Fruit fly (Drosophila melanogaster) whole organism, embryonic: ENCODE data around the gene Mrgn1.
A peak's percentile ranks its signal among the peaks of the same experiment; 100 is the strongest.

Experiments
- Abd-B ChIP-seq: fragments of 200-800 bp; sonication (Bioruptor generic); optimal IDR thresholded peaks from 2 replicates; lab custom pipeline; 2018; ENCODE audit warnings: missing biosample characterization, mild to moderate bottlenecking, missing genetic modification characterization, moderate library complexity
- Aef1 ChIP-seq: fragments of 200-800 bp; sonication (Bioruptor generic); IDR thresholded peaks from 3 replicates; pipeline ENCODE4 v1.3.6; 2022; ENCODE audit warnings: missing biosample characterization, missing genetic modification characterization
- Awh ChIP-seq: fragments of 200-800 bp; sonication (Bioruptor generic); IDR thresholded peaks from 2 replicates; pipeline ENCODE4, ENCODE4 v1.3.6; 2022; ENCODE audit warnings: missing biosample characterization, missing genetic modification characterization
- Bgb ChIP-seq: fragments of 200-800 bp; sonication (Bioruptor generic); IDR thresholded peaks from 2 replicates; pipeline ENCODE4 v1.3.6; 2022; ENCODE audit warnings: missing biosample characterization, missing genetic modification characterization; ENCODE audit not compliant: partially characterized antibody
- C15 ChIP-seq: fragments of 200-800 bp; sonication (Bioruptor generic); IDR thresholded peaks from 3 replicates; pipeline ENCODE4 v1.3.6; 2022; ENCODE audit warnings: missing biosample characterization, missing genetic modification characterization
- CG10147 ChIP-seq: fragments of 200-800 bp; sonication (Bioruptor generic); optimal IDR thresholded peaks from 2 replicates; lab custom pipeline; 2019; ENCODE audit warnings: missing biosample characterization, mild to moderate bottlenecking, missing genetic modification characterization, moderate library complexity
- CG10209 ChIP-seq: fragments of 200-800 bp; sonication (Bioruptor generic); optimal IDR thresholded peaks from 3 replicates; lab custom pipeline; 2017; ENCODE audit warnings: missing biosample characterization, mild to moderate bottlenecking, missing genetic modification characterization, missing genetic modification reagents
- CG10462 ChIP-seq: fragments of 200-800 bp; sonication (Bioruptor generic); optimal IDR thresholded peaks from 2 replicates; lab custom pipeline; 2016; ENCODE audit warnings: missing biosample characterization, missing genetic modification characterization
- CG11085 ChIP-seq: fragments of 200-800 bp; sonication (Bioruptor generic); IDR thresholded peaks from 2 replicates; pipeline ENCODE4 v1.3.6; 2022; ENCODE audit warnings: missing biosample characterization, missing genetic modification characterization
- CG11560 ChIP-seq: fragments of 200-800 bp; sonication (Bioruptor generic); IDR thresholded peaks from 3 replicates; pipeline ENCODE4 v1.3.6; 2022; ENCODE audit warnings: missing biosample characterization, missing genetic modification characterization
- CG11695 ChIP-seq: fragments of 200-800 bp; sonication (Bioruptor generic); IDR thresholded peaks from 3 replicates; pipeline ENCODE4 v1.3.6; 2022; ENCODE audit warnings: missing biosample characterization, missing genetic modification characterization
- CG12744 ChIP-seq: fragments of 200-800 bp; sonication (Bioruptor generic); optimal IDR thresholded peaks from 2 replicates; lab custom pipeline; 2016; ENCODE audit warnings: missing biosample characterization, missing genetic modification characterization
- CG14667 ChIP-seq: fragments of 200-800 bp; sonication (Bioruptor generic); IDR thresholded peaks from 2 replicates; pipeline ENCODE4 v1.3.6; 2022; ENCODE audit warnings: missing biosample characterization, missing genetic modification characterization
- CG14965 ChIP-seq: fragments of 200-800 bp; sonication (Bioruptor generic); optimal IDR thresholded peaks from 2 replicates; lab custom pipeline; 2016; ENCODE audit warnings: missing biosample characterization, missing genetic modification characterization, borderline replicate concordance
- CG16815 ChIP-seq: fragments of 200-800 bp; sonication (Bioruptor generic); optimal IDR thresholded peaks from 3 replicates; lab custom pipeline; 2017; ENCODE audit warnings: missing biosample characterization, mild to moderate bottlenecking, missing genetic modification characterization
- CG17328 ChIP-seq: fragments of 200-800 bp; sonication (Bioruptor generic); IDR thresholded peaks from 2 replicates; pipeline ENCODE4 v1.3.6; 2022; ENCODE audit warnings: missing biosample characterization, missing genetic modification characterization
- CG17829 ChIP-seq: fragments of 200-800 bp; optimal IDR thresholded peaks from 2 replicates; lab custom pipeline; 2019; ENCODE audit warnings: missing biosample characterization, mild to moderate bottlenecking, missing genetic modification characterization, moderate library complexity
- CG3065 ChIP-seq: fragments of 200-800 bp; sonication (Bioruptor generic); optimal IDR thresholded peaks from 2 replicates; lab custom pipeline; 2016; ENCODE audit warnings: missing biosample characterization, missing genetic modification characterization
- CG33557 ChIP-seq: fragments of 200-800 bp; sonication (Bioruptor generic); optimal IDR thresholded peaks from 2 replicates; lab custom pipeline; 2019; ENCODE audit warnings: missing biosample characterization, mild to moderate bottlenecking, missing genetic modification characterization, moderate library complexity
- CG43689 ChIP-seq: fragments of 200-800 bp; sonication (Bioruptor generic); IDR thresholded peaks from 2 replicates; pipeline ENCODE4 v1.3.6; 2022; ENCODE audit warnings: missing biosample characterization, missing genetic modification characterization
- CG6813 ChIP-seq: fragments of 200-800 bp; sonication (Bioruptor generic); optimal IDR thresholded peaks from 2 replicates; lab custom pipeline; 2017; ENCODE audit warnings: missing biosample characterization, missing genetic modification characterization, mild to moderate bottlenecking, moderate library complexity, missing genetic modification reagents
- CG7556 ChIP-seq: fragments of 200-800 bp; sonication (Bioruptor generic); optimal IDR thresholded peaks from 2 replicates; lab custom pipeline; 2017; ENCODE audit warnings: missing biosample characterization, mild to moderate bottlenecking, missing genetic modification characterization
- CG7839 ChIP-seq: fragments of 200-800 bp; sonication (Bioruptor generic); optimal IDR thresholded peaks from 3 replicates; lab custom pipeline; 2018; ENCODE audit warnings: missing biosample characterization, mild to moderate bottlenecking, missing genetic modification characterization, moderate library complexity
- Dek ChIP-seq: fragments of 200-800 bp; sonication (Bioruptor generic); optimal IDR thresholded peaks from 3 replicates; lab custom pipeline; 2019; ENCODE audit warnings: missing biosample characterization, mild to moderate bottlenecking, missing genetic modification characterization, moderate library complexity
- Doc3 ChIP-seq: fragments of 200-800 bp; sonication (Bioruptor generic); IDR thresholded peaks from 3 replicates; pipeline ENCODE4 v1.3.6; 2022; ENCODE audit warnings: missing biosample characterization, missing genetic modification characterization; ENCODE audit not compliant: partially characterized antibody
- ERR ChIP-seq: fragments of 200-800 bp; sonication (Bioruptor generic); optimal IDR thresholded peaks from 2 replicates; lab custom pipeline; 2016; ENCODE audit warnings: missing biosample characterization, missing genetic modification characterization
- Eip74EF ChIP-seq, 2 experiments: fragments of 200-800 bp in 1 of 2; fragments of >200 bp in 1 of 2; sonication (Bioruptor generic) in 1 of 2; optimal IDR thresholded peaks; 2 replicates each; lab custom pipeline; 2017 to 2019; ENCODE audit warnings: missing biosample characterization in 2 of 2, missing genetic modification characterization in 2 of 2, mild to moderate bottlenecking in 1 of 2, moderate library complexity in 1 of 2
- Elba2 ChIP-seq: fragments of 200-800 bp; sonication (Bioruptor generic); optimal IDR thresholded peaks from 3 replicates; lab custom pipeline; 2016; ENCODE audit warnings: missing biosample characterization, missing genetic modification characterization
- GATAe ChIP-seq: fragments of 200-800 bp; sonication (Bioruptor generic); conservative IDR thresholded peaks from 2 replicates; pipeline ENCODE4 v1.3.6; 2022; ENCODE audit warnings: missing biosample characterization, missing genetic modification characterization
- HLH4C ChIP-seq: fragments of 200-800 bp; sonication (Bioruptor generic); IDR thresholded peaks from 3 replicates; pipeline ENCODE4 v1.3.6; 2022; ENCODE audit warnings: missing biosample characterization, missing genetic modification characterization; ENCODE audit not compliant: partially characterized antibody
- Hand ChIP-seq: fragments of 200-800 bp; sonication (Bioruptor generic); optimal IDR thresholded peaks from 2 replicates; lab custom pipeline; 2017; ENCODE audit warnings: mild to moderate bottlenecking, missing biosample characterization, missing genetic modification reagents, missing genetic modification characterization
- Opbp ChIP-seq: fragments of 200-800 bp; sonication (Bioruptor generic); IDR thresholded peaks from 3 replicates; pipeline ENCODE4 v1.3.6; 2022; ENCODE audit warnings: missing biosample characterization, missing genetic modification characterization; ENCODE audit not compliant: partially characterized antibody
- Taf1 ChIP-seq: fragments of 200-800 bp; sonication (Bioruptor generic); IDR thresholded peaks from 2 replicates; pipeline ENCODE4 v1.3.6; 2022; ENCODE audit warnings: missing biosample characterization, missing genetic modification characterization
- al ChIP-seq: fragments of 200-800 bp; sonication (Bioruptor generic); IDR thresholded peaks from 2 replicates; pipeline ENCODE4 v1.3.6; 2022; ENCODE audit warnings: missing biosample characterization, missing genetic modification characterization
- ara ChIP-seq: fragments of 200-800 bp; sonication (Bioruptor generic); IDR thresholded peaks from 2 replicates; pipeline ENCODE4 v1.3.6; 2022; ENCODE audit warnings: missing biosample characterization, missing genetic modification characterization
- bbx ChIP-seq: fragments of 200-800 bp; sonication (Bioruptor generic); IDR thresholded peaks from 2 replicates; pipeline ENCODE4 v1.3.6; 2022; ENCODE audit warnings: missing biosample characterization, missing genetic modification characterization; ENCODE audit not compliant: partially characterized antibody
- ci ChIP-seq: fragments of 200-800 bp; sonication (Bioruptor generic); IDR thresholded peaks from 3 replicates; pipeline ENCODE4 v1.3.6; 2022; ENCODE audit warnings: missing biosample characterization, missing genetic modification characterization
- dmrt11E ChIP-seq: fragments of 200-800 bp; sonication (Bioruptor generic); optimal IDR thresholded peaks from 3 replicates; lab custom pipeline; 2018; ENCODE audit warnings: missing biosample characterization, mild to moderate bottlenecking, missing genetic modification characterization, moderate library complexity
- esg ChIP-seq: fragments of 200-800 bp; sonication (Bioruptor generic); conservative IDR thresholded peaks from 2 replicates; pipeline ENCODE4 v1.3.6; 2022; ENCODE audit warnings: missing biosample characterization, missing genetic modification characterization
- fru ChIP-seq: fragments of >200 bp; optimal IDR thresholded peaks from 2 replicates; lab custom pipeline; 2017
- kah ChIP-seq: fragments of 200-800 bp; sonication (Bioruptor generic); optimal IDR thresholded peaks from 2 replicates; lab custom pipeline; 2018; ENCODE audit warnings: missing biosample characterization, mild to moderate bottlenecking, missing genetic modification characterization
- lbe ChIP-seq: fragments of 200-800 bp; sonication (Bioruptor generic); optimal IDR thresholded peaks from 2 replicates; lab custom pipeline; 2016; ENCODE audit warnings: missing biosample characterization, mild to moderate bottlenecking, missing genetic modification characterization
- nerfin-1 ChIP-seq: fragments of 200-800 bp; sonication (Bioruptor generic); optimal IDR thresholded peaks from 3 replicates; lab custom pipeline; 2019; ENCODE audit warnings: missing biosample characterization, mild to moderate bottlenecking, missing genetic modification characterization, moderate library complexity
- nmo ChIP-seq: fragments of 200-800 bp; sonication (Bioruptor generic); optimal IDR thresholded peaks from 2 replicates; lab custom pipeline; 2018; ENCODE audit warnings: missing biosample characterization, mild to moderate bottlenecking, missing genetic modification characterization, moderate library complexity
- phol ChIP-seq: fragments of 200-800 bp; sonication (Bioruptor generic); optimal IDR thresholded peaks from 3 replicates; lab custom pipeline; 2018; ENCODE audit warnings: missing biosample characterization, mild to moderate bottlenecking, missing genetic modification characterization, moderate library complexity
- sr ChIP-seq: fragments of 200-800 bp; sonication (Bioruptor generic); IDR thresholded peaks from 3 replicates; pipeline ENCODE4 v1.3.6; 2022; ENCODE audit warnings: missing biosample characterization, missing genetic modification characterization
- usp ChIP-seq: fragments of >200 bp; optimal IDR thresholded peaks from 2 replicates; lab custom pipeline; 2017; ENCODE audit warnings: missing biosample characterization, missing genetic modification characterization
- vvl ChIP-seq: fragments of 200-800 bp; sonication (Bioruptor generic); IDR thresholded peaks from 2 replicates; pipeline ENCODE4 v1.3.6; 2022; ENCODE audit warnings: missing biosample characterization, missing genetic modification characterization

Mrgn1 gene

dm6 chrX:13721934-13722333 lies at the start of gene Mrgn1, which contains the start of gene mus101 (continued):
- peak; percentile 41 for TF ChIP-seq CG17829 (tag; lab: Kevin White, UChicago)
- TF ChIP-seq Opbp (GFP tag; lab: Robert Waterston, UW), result peak; percentile 50; the same call in 2 of the 3 replicates
- peak; percentile 70 for TF ChIP-seq Bgb (GFP tag; lab: Robert Waterston, UW)

dm6 chrX:13770768-13771167 lies 49.0 kb upstream of the Mrgn1 start:
- no peak for TF ChIP-seq vvl (GFP tag; lab: Robert Waterston, UW)
- TF ChIP-seq HLH4C, result no peak
- no peak for TF ChIP-seq CG17328 (GFP tag; lab: Robert Waterston, UW)
- no peak for TF ChIP-seq CG33557 (GFP tag; lab: Kevin White, UChicago)
- TF ChIP-seq usp, result no peak
- no peak for TF ChIP-seq CG3065 (GFP tag; lab: Kevin White, UChicago)
- TF ChIP-seq Abd-B (GFP tag; lab: Kevin White, UChicago), result no peak
- no peak for TF ChIP-seq CG6813
- no peak for TF ChIP-seq CG10147
- TF ChIP-seq GATAe (GFP tag; lab: Robert Waterston, UW), result no peak
- TF ChIP-seq ERR, result no peak
- TF ChIP-seq lbe (GFP tag; lab: Kevin White, UChicago), result no peak
- TF ChIP-seq Doc3 (GFP tag; lab: Robert Waterston, UW), result no peak
- TF ChIP-seq Aef1 (GFP tag; lab: Robert Waterston, UW), result no peak
- TF ChIP-seq ci (GFP tag; lab: Robert Waterston, UW), result no peak
- no peak for TF ChIP-seq CG7556 (GFP tag; lab: Kevin White, UChicago)
- no peak for TF ChIP-seq Elba2 (GFP tag; lab: Kevin White, UChicago)
- TF ChIP-seq Hand, result no peak

- TF ChIP-seq CG10209 (GFP tag; lab: Kevin White, UChicago), result no peak
- no peak for TF ChIP-seq CG14667
- no peak for TF ChIP-seq dmrt11E (tag; lab: Kevin White, UChicago)
- no peak for TF ChIP-seq Dek (tag; lab: Kevin White, UChicago)
- no peak for TF ChIP-seq Eip74EF (GFP tag; optimal IDR thresholded peaks at IDR 0.05; lab: Kevin White, UChicago)
- TF ChIP-seq nerfin-1 (tag; lab: Kevin White, UChicago), result no peak
- no peak for TF ChIP-seq CG11560 (tag; lab: Robert Waterston, UW)
- no peak for TF ChIP-seq ara (GFP tag; lab: Robert Waterston, UW)
- no peak for TF ChIP-seq C15 (GFP tag; lab: Robert Waterston, UW)
- no peak for TF ChIP-seq CG10147
- TF ChIP-seq sr (GFP tag; lab: Robert Waterston, UW), result no peak
- TF ChIP-seq nmo (GFP tag; lab: Kevin White, UChicago), result no peak
- TF ChIP-seq CG11695, result no peak
These were observed 44.7 kb upstream of the Mrgn1 start for dm6 chrX:13766495-13766894.

dm6 chrX:13765217-13765616 lies 43.4 kb upstream of the Mrgn1 start:
- TF ChIP-seq Bgb (GFP tag; lab: Robert Waterston, UW), result no peak
- no peak for TF ChIP-seq kah
- no peak for TF ChIP-seq phol (tag; lab: Kevin White, UChicago)
- no peak for TF ChIP-seq al (GFP tag; lab: Robert Waterston, UW)
- TF ChIP-seq CG10462 (GFP tag; lab: Kevin White, UChicago), result no peak
- TF ChIP-seq CG14965, result no peak
- TF ChIP-seq CG7839 (tag; lab: Kevin White, UChicago), result no peak
- TF ChIP-seq CG11085 (GFP tag; lab: Robert Waterston, UW), result no peak
- TF ChIP-seq CG43689 (GFP tag; lab: Robert Waterston, UW), result no peak
- no peak for TF ChIP-seq CG16815 (GFP tag; lab: Kevin White, UChicago)
- TF ChIP-seq bbx (GFP tag; lab: Robert Waterston, UW), result no peak
- TF ChIP-seq CG12744, result no peak
- no peak for TF ChIP-seq fru
- TF ChIP-seq CG3065 (GFP tag; lab: Kevin White, UChicago), result no peak
- no peak for TF ChIP-seq Awh (GFP tag; lab: Robert Waterston, UW)
- 0 out of 2 replicates have a peak, but pooled peaks have one; percentile 6 for TF ChIP-seq esg (GFP tag; lab: Robert Waterston, UW)
- no peak for TF ChIP-seq Taf1
